Worm (Caenorhabditis elegans) whole organism, L3 larva: Measurements from ENCODE around the gene aakb-1.

Experiments
- ceh-82 ChIP-seq: fragments of 150-350 bp; optimal IDR thresholded peaks from 2 replicates; lab custom pipeline; 2014; ENCODE audit warnings: missing biosample characterization, missing genetic modification characterization
- nhr-12 ChIP-seq: fragments of 150-350 bp; optimal IDR thresholded peaks from 2 replicates; lab custom pipeline; 2014; ENCODE audit warnings: missing biosample characterization, missing genetic modification characterization
- nhr-25 ChIP-seq: sonication (generic microtip); optimal IDR thresholded peaks from 2 replicates; lab custom pipeline; 2017; ENCODE audit warnings: missing biosample characterization, missing genetic modification characterization
- nhr-67 ChIP-seq: fragments of 150-350 bp; optimal IDR thresholded peaks from 2 replicates; lab custom pipeline; 2014; ENCODE audit warnings: missing biosample characterization, missing genetic modification characterization

- TF ChIP-seq nhr-67 (tag; lab: Kevin White, UChicago) (no peak), nhr-25 (tag; lab: Kevin White, UChicago) (peak; percentile 1), ceh-82 (no peak), nhr-12 (no peak)
These were observed 1.1 kb upstream of the aakb-1 start for ce11 chrX:13754498-13754897.
